Fruit fly (Drosophila melanogaster) whole organism, embryonic: ENCODE data around the gene CG15200.

Experiments used
- BtbVII ChIP-seq: fragments of 200-800 bp; sonication (Bioruptor generic); optimal IDR thresholded peaks from 3 replicates; lab custom pipeline; 2017; ENCODE audit warnings: missing biosample characterization, mild to moderate bottlenecking, missing genetic modification characterization
- CG10147 ChIP-seq: fragments of 200-800 bp; sonication (Bioruptor generic); optimal IDR thresholded peaks from 2 replicates; lab custom pipeline; 2019; ENCODE audit warnings: missing biosample characterization, mild to moderate bottlenecking, missing genetic modification characterization, moderate library complexity
- CG13424 ChIP-seq: fragments of 200-800 bp; sonication (Bioruptor generic); optimal IDR thresholded peaks from 2 replicates; lab custom pipeline; 2019; ENCODE audit warnings: missing biosample characterization, mild to moderate bottlenecking, missing genetic modification characterization, moderate library complexity
- CG14050 ChIP-seq: fragments of 200-800 bp; sonication (Bioruptor generic); IDR thresholded peaks from 3 replicates; pipeline ENCODE4 v1.3.6; 2022; ENCODE audit warnings: missing biosample characterization, missing genetic modification characterization
- CG14441 ChIP-seq: fragments of 200-800 bp; sonication (Bioruptor generic); IDR thresholded peaks from 2 replicates; pipeline ENCODE4 v1.3.6; 2022; ENCODE audit warnings: missing biosample characterization, missing genetic modification characterization
- CG15269 ChIP-seq: fragments of 200-800 bp; sonication (Bioruptor generic); optimal IDR thresholded peaks from 2 replicates; lab custom pipeline; 2018; ENCODE audit warnings: missing biosample characterization, mild to moderate bottlenecking, missing genetic modification characterization, moderate library complexity
- CG16779 ChIP-seq: fragments of 200-800 bp; sonication (Bioruptor generic); IDR thresholded peaks from 2 replicates; pipeline ENCODE4 v1.3.6; 2022; ENCODE audit warnings: missing biosample characterization, missing genetic modification characterization
- CG17361 ChIP-seq: fragments of 200-800 bp; sonication (Bioruptor generic); IDR thresholded peaks from 3 replicates; pipeline ENCODE4 v1.3.6; 2022; ENCODE audit warnings: missing biosample characterization, missing genetic modification characterization
- CG2120 ChIP-seq: fragments of 200-800 bp; sonication (Bioruptor generic); optimal IDR thresholded peaks from 3 replicates; lab custom pipeline; 2016; ENCODE audit warnings: missing biosample characterization, missing genetic modification characterization
- CG2202 ChIP-seq: fragments of 200-800 bp; sonication (Bioruptor generic); optimal IDR thresholded peaks from 2 replicates; lab custom pipeline; 2018; ENCODE audit warnings: missing biosample characterization, mild to moderate bottlenecking, missing genetic modification characterization
- CG2678 ChIP-seq: fragments of 200-800 bp; sonication (Bioruptor generic); optimal IDR thresholded peaks from 3 replicates; lab custom pipeline; 2019; ENCODE audit warnings: missing biosample characterization, mild to moderate bottlenecking, missing genetic modification characterization, moderate library complexity
- CG30020 ChIP-seq: fragments of 200-800 bp; optimal IDR thresholded peaks from 2 replicates; lab custom pipeline; 2019; ENCODE audit warnings: missing biosample characterization, mild to moderate bottlenecking, missing genetic modification characterization, moderate library complexity
- CG30403 ChIP-seq: fragments of 200-800 bp; sonication (Bioruptor generic); optimal IDR thresholded peaks from 3 replicates; lab custom pipeline; 2016; ENCODE audit warnings: missing biosample characterization, missing genetic modification characterization
- CG3065 ChIP-seq: fragments of 200-800 bp; sonication (Bioruptor generic); optimal IDR thresholded peaks from 2 replicates; lab custom pipeline; 2016; ENCODE audit warnings: missing biosample characterization, missing genetic modification characterization
- CG3726 ChIP-seq: fragments of 200-800 bp; sonication (Bioruptor generic); IDR thresholded peaks from 3 replicates; pipeline ENCODE4, ENCODE4 v1.3.6; 2022; ENCODE audit warnings: missing biosample characterization, missing genetic modification characterization
- CG4404 ChIP-seq: fragments of 200-800 bp; sonication (Bioruptor generic); IDR thresholded peaks from 2 replicates; pipeline ENCODE4 v1.3.6; 2022; ENCODE audit warnings: missing biosample characterization, missing genetic modification characterization
- CG4730 ChIP-seq: fragments of 200-800 bp; sonication (Bioruptor generic); IDR thresholded peaks from 2 replicates; pipeline ENCODE4 v1.3.6; 2022; ENCODE audit warnings: missing biosample characterization, missing genetic modification characterization
- CG4820 ChIP-seq: fragments of 200-800 bp; sonication (Bioruptor generic); optimal IDR thresholded peaks from 3 replicates; lab custom pipeline; 2016; ENCODE audit warnings: missing biosample characterization, missing genetic modification characterization
- CG7745 ChIP-seq: fragments of 200-800 bp; sonication (Bioruptor generic); optimal IDR thresholded peaks from 2 replicates; lab custom pipeline; 2018; ENCODE audit warnings: missing biosample characterization, mild to moderate bottlenecking, missing genetic modification characterization, moderate library complexity
- CG9437 ChIP-seq: fragments of 200-800 bp; sonication (Bioruptor generic); optimal IDR thresholded peaks from 2 replicates; lab custom pipeline; 2018; ENCODE audit warnings: missing biosample characterization, mild to moderate bottlenecking, missing genetic modification characterization
- CG9727 ChIP-seq: fragments of 200-800 bp; sonication (Bioruptor generic); optimal IDR thresholded peaks from 3 replicates; lab custom pipeline; 2017; ENCODE audit warnings: missing biosample characterization, mild to moderate bottlenecking, missing genetic modification characterization
- Dfd ChIP-seq, 2 experiments: fragments of >200 bp; optimal IDR thresholded peaks; 2 replicates each; lab custom pipeline; 2017; ENCODE audit warnings: missing biosample characterization in 2 of 2, missing genetic modification characterization in 2 of 2
- Hey ChIP-seq: fragments of 200-800 bp; sonication (Bioruptor generic); optimal IDR thresholded peaks from 3 replicates; lab custom pipeline; 2018; ENCODE audit warnings: missing biosample characterization, mild to moderate bottlenecking, missing genetic modification characterization
- Hsf ChIP-seq: fragments of 200-800 bp; sonication (Bioruptor generic); optimal IDR thresholded peaks from 3 replicates; lab custom pipeline; 2016; ENCODE audit warnings: missing biosample characterization, missing genetic modification characterization
- Ravus ChIP-seq: fragments of 200-800 bp; sonication (Bioruptor generic); IDR thresholded peaks from 2 replicates; pipeline ENCODE4 v1.3.6; 2022; ENCODE audit warnings: missing biosample characterization, missing genetic modification characterization
- Side ChIP-seq: fragments of 200-800 bp; sonication (Bioruptor generic); optimal IDR thresholded peaks from 2 replicates; lab custom pipeline; 2016; ENCODE audit warnings: missing biosample characterization, missing genetic modification characterization
- Vsx1 ChIP-seq: fragments of 200-800 bp; sonication (Bioruptor generic); optimal IDR thresholded peaks from 2 replicates; lab custom pipeline; 2017; ENCODE audit warnings: missing biosample characterization, mild to moderate bottlenecking, missing genetic modification characterization, missing genetic modification reagents
- al ChIP-seq: fragments of 200-800 bp; sonication (Bioruptor generic); IDR thresholded peaks from 2 replicates; pipeline ENCODE4 v1.3.6; 2022; ENCODE audit warnings: missing biosample characterization, missing genetic modification characterization
- ato ChIP-seq: fragments of 200-800 bp; sonication (Bioruptor generic); IDR thresholded peaks from 2 replicates; pipeline ENCODE4 v1.3.6; 2022; ENCODE audit warnings: missing biosample characterization, missing genetic modification characterization; ENCODE audit not compliant: partially characterized antibody
- bsh ChIP-seq, 2 experiments: fragments of 200-800 bp; sonication (Bioruptor generic); optimal IDR thresholded peaks; 2 replicates each; lab custom pipeline; 2017 to 2018; ENCODE audit warnings: mild to moderate bottlenecking in 2 of 2, missing biosample characterization in 2 of 2, missing genetic modification characterization in 2 of 2, moderate library complexity in 1 of 2
- chinmo ChIP-seq: fragments of 200-800 bp; sonication (Bioruptor generic); IDR thresholded peaks from 4 replicates; pipeline ENCODE4 v1.3.6; 2022; ENCODE audit warnings: missing biosample characterization, missing genetic modification characterization; ENCODE audit not compliant: partially characterized antibody
- ci ChIP-seq: fragments of 200-800 bp; sonication (Bioruptor generic); IDR thresholded peaks from 3 replicates; pipeline ENCODE4 v1.3.6; 2022; ENCODE audit warnings: missing biosample characterization, missing genetic modification characterization
- crp ChIP-seq, 2 experiments: fragments of 200-800 bp; sonication (Bioruptor generic); optimal IDR thresholded peaks; 2 replicates in 1 of 2; 3 replicates in 1 of 2; lab custom pipeline; 2017; ENCODE audit warnings: missing biosample characterization in 2 of 2, missing genetic modification characterization in 2 of 2, mild to moderate bottlenecking in 1 of 2, moderate library complexity in 1 of 2
- dm ChIP-seq: fragments of 200-800 bp; sonication (Bioruptor generic); optimal IDR thresholded peaks from 3 replicates; lab custom pipeline; 2016; ENCODE audit warnings: missing biosample characterization, missing genetic modification characterization
- ind ChIP-seq: fragments of 200-800 bp; sonication (Bioruptor generic); optimal IDR thresholded peaks from 3 replicates; lab custom pipeline; 2016; ENCODE audit warnings: missing biosample characterization, missing genetic modification characterization
- lab ChIP-seq: fragments of 200-800 bp; sonication (Bioruptor generic); optimal IDR thresholded peaks from 3 replicates; lab custom pipeline; 2017; ENCODE audit warnings: missing biosample characterization, missing genetic modification characterization, mild to moderate bottlenecking, moderate library complexity, missing genetic modification reagents
- lilli ChIP-seq: fragments of 200-800 bp; sonication (Bioruptor generic); optimal IDR thresholded peaks from 3 replicates; lab custom pipeline; 2016; ENCODE audit warnings: missing biosample characterization, missing genetic modification characterization
- lmd ChIP-seq: fragments of 200-800 bp; sonication (Bioruptor generic); IDR thresholded peaks from 2 replicates; pipeline ENCODE4 v1.3.6; 2022; ENCODE audit warnings: missing biosample characterization, missing genetic modification characterization
- nom ChIP-seq: fragments of 200-800 bp; sonication (Bioruptor generic); optimal IDR thresholded peaks from 2 replicates; lab custom pipeline; 2017; ENCODE audit warnings: missing biosample characterization, missing genetic modification characterization, mild to moderate bottlenecking, moderate library complexity, missing genetic modification reagents
- p53 ChIP-seq: fragments of 200-800 bp; sonication (Bioruptor generic); optimal IDR thresholded peaks from 2 replicates; lab custom pipeline; 2016; ENCODE audit warnings: missing biosample characterization, missing genetic modification characterization
- pan ChIP-seq, 4 experiments: fragments of >200 bp in 3 of 4; fragments of 200-800 bp in 1 of 4; sonication (Bioruptor generic) in 1 of 4; optimal IDR thresholded peaks in 3 of 4; IDR thresholded peaks in 1 of 4; 2 replicates each; pipeline versions ENCODE4 v1.3.6 to Lab custom; 2017 to 2022; ENCODE audit warnings: missing biosample characterization in 2 of 4, missing genetic modification characterization in 2 of 4, mixed read lengths in 1 of 4
- pros ChIP-seq: fragments of 200-800 bp; sonication (Bioruptor generic); optimal IDR thresholded peaks from 3 replicates; lab custom pipeline; 2019; ENCODE audit warnings: missing biosample characterization, mild to moderate bottlenecking, missing genetic modification characterization, moderate library complexity
- ro ChIP-seq: fragments of 200-800 bp; sonication (Bioruptor generic); IDR thresholded peaks from 2 replicates; pipeline ENCODE4 v1.3.6; 2022; ENCODE audit warnings: missing biosample characterization, missing genetic modification characterization
- row ChIP-seq: fragments of 200-800 bp; sonication (Bioruptor generic); IDR thresholded peaks from 3 replicates; pipeline ENCODE4 v1.3.6; 2022; ENCODE audit warnings: missing biosample characterization, missing genetic modification characterization
- sisA ChIP-seq: fragments of 200-800 bp; sonication (Bioruptor generic); IDR thresholded peaks from 2 replicates; pipeline ENCODE4 v1.3.6; 2022; ENCODE audit warnings: missing biosample characterization, missing genetic modification characterization
- slp2 ChIP-seq: fragments of 200-800 bp; sonication (Bioruptor generic); optimal IDR thresholded peaks from 2 replicates; lab custom pipeline; 2016; ENCODE audit warnings: missing biosample characterization, missing genetic modification characterization
- sna ChIP-seq: fragments of 200-800 bp; sonication (Bioruptor generic); IDR thresholded peaks from 2 replicates; pipeline ENCODE4 v1.3.6; 2022; ENCODE audit warnings: missing biosample characterization, missing genetic modification characterization; ENCODE audit not compliant: partially characterized antibody
- tll ChIP-seq, 2 experiments: fragments of 200-800 bp in 1 of 2; fragments of >200 bp in 1 of 2; sonication (Bioruptor generic) in 1 of 2; optimal IDR thresholded peaks; 2 replicates each; lab custom pipeline; 2017 to 2019; ENCODE audit warnings: missing biosample characterization in 2 of 2, missing genetic modification characterization in 2 of 2, mild to moderate bottlenecking in 1 of 2, moderate library complexity in 1 of 2

The CG15200 gene

dm6 chrX:11146598-11147176, 36.0 kb upstream of the CG15200 start (continued):
- TF ChIP-seq lab (GFP tag; lab: Kevin White, UChicago), result peak; percentile 45
- TF ChIP-seq CG9437 (GFP tag; lab: Kevin White, UChicago), result no peak
- TF ChIP-seq Hsf, result no peak
- no peak for TF ChIP-seq Hey (tag; lab: Kevin White, UChicago)
- peak; percentile 4 for TF ChIP-seq lilli (GFP tag; lab: Kevin White, UChicago)
- TF ChIP-seq CG4820 (GFP tag; lab: Kevin White, UChicago), result peak; percentile 96
- TF ChIP-seq BtbVII (GFP tag; lab: Kevin White, UChicago), result no peak
- 0 out of 3 replicates have a peak, but pooled peaks have one; percentile 10 for TF ChIP-seq CG17361 (GFP tag; lab: Robert Waterston, UW)
- peak in 1 of 2 experiments; percentile 3 for TF ChIP-seq crp (GFP tag; optimal IDR thresholded peaks at IDR 0.05; lab: Kevin White, UChicago)
- no peak for TF ChIP-seq slp2
- TF ChIP-seq CG7745 (tag; lab: Kevin White, UChicago), result no peak
- no peak for TF ChIP-seq CG14050 (GFP tag; lab: Robert Waterston, UW)
- peak; percentile 25 for TF ChIP-seq CG15269
- TF ChIP-seq ci (GFP tag; lab: Robert Waterston, UW), result peak; percentile 68; the same call in 2 of the 3 replicates
- no peak for TF ChIP-seq p53 (GFP tag; lab: Kevin White, UChicago)
- peak; percentile 64 for TF ChIP-seq row (GFP tag; lab: Robert Waterston, UW)
- no peak for TF ChIP-seq Dfd (GFP tag; optimal IDR thresholded peaks at IDR 0.05; lab: Kevin White, UChicago)
- TF ChIP-seq dm (GFP tag; lab: Kevin White, UChicago), result no peak
- peak; percentile 27 for TF ChIP-seq ind
- TF ChIP-seq nom (GFP tag; lab: Kevin White, UChicago), result peak; percentile 30
- TF ChIP-seq CG2120 (GFP tag; lab: Kevin White, UChicago), result no peak
- TF ChIP-seq CG2202 (tag; lab: Kevin White, UChicago), result no peak
- peak in 1 of 2 experiments; percentile 18 for TF ChIP-seq tll (GFP tag; optimal IDR thresholded peaks at IDR 0.05; lab: Kevin White, UChicago)
- TF ChIP-seq bsh (GFP tag; optimal IDR thresholded peaks at IDR 0.05; lab: Kevin White, UChicago), result peak in 1 of 2 experiments; percentile 26
- TF ChIP-seq CG13424 (tag; lab: Kevin White, UChicago), result peak; percentile 36
- no peak for TF ChIP-seq sna
- no peak for TF ChIP-seq Ravus (GFP tag; lab: Robert Waterston, UW)
- peak; percentile 49 for TF ChIP-seq CG9727 (GFP tag; lab: Kevin White, UChicago)
- TF ChIP-seq sisA (GFP tag; lab: Robert Waterston, UW), result 0 out of 2 replicates have a peak, but pooled peaks have one; percentile 32
- TF ChIP-seq Side (GFP tag; lab: Kevin White, UChicago), result peak; percentile 17
- no peak for TF ChIP-seq chinmo
- TF ChIP-seq CG3726 (GFP tag; lab: Robert Waterston, UW), result 0 out of 3 replicates have a peak, but pooled peaks have one; percentile 26
- TF ChIP-seq Vsx1, result no peak
- no peak for TF ChIP-seq pan (optimal IDR thresholded peaks at IDR 0.05; lab: Kevin White, UChicago)
- TF ChIP-seq pan (GFP tag; optimal IDR thresholded peaks at IDR 0.05 in 1 of 2, IDR thresholded peaks at IDR 0.05 in 1 of 2), result peak in 1 of 2 experiments; percentile 61
- no peak for TF ChIP-seq CG3065 (GFP tag; lab: Kevin White, UChicago)
- TF ChIP-seq CG14441 (GFP tag; lab: Robert Waterston, UW), result peak; percentile 23; the same call in 1 of the 2 replicates
- TF ChIP-seq CG16779 (GFP tag; lab: Robert Waterston, UW), result 0 out of 2 replicates have a peak, but pooled peaks have one; percentile 34
- TF ChIP-seq CG4730 (GFP tag; lab: Robert Waterston, UW), result 0 out of 2 replicates have a peak, but pooled peaks have one; percentile 5
- TF ChIP-seq CG4404 (GFP tag; lab: Robert Waterston, UW), result peak; percentile 35
- TF ChIP-seq CG10147 (GFP tag; lab: Kevin White, UChicago), result peak; percentile 12
- peak; percentile 24; the same call in 1 of the 2 replicates for TF ChIP-seq lmd (GFP tag; lab: Robert Waterston, UW)
- TF ChIP-seq ato, result no peak
- TF ChIP-seq al (GFP tag; lab: Robert Waterston, UW), result 0 out of 2 replicates have a peak, but pooled peaks have one; percentile 20
- peak; percentile 54 for TF ChIP-seq CG2678 (tag; lab: Kevin White, UChicago)
- TF ChIP-seq ro (GFP tag; lab: Robert Waterston, UW), result no peak
- TF ChIP-seq pros (GFP tag; lab: Kevin White, UChicago), result peak; percentile 71
- no peak for TF ChIP-seq CG30020 (tag; lab: Kevin White, UChicago)
- peak; percentile 17 for TF ChIP-seq CG30403
